Worm (Caenorhabditis elegans): ENCODE results near the gene F17C11.26.
A peak's percentile ranks its signal among the peaks of the same experiment; 100 is the strongest.

The F17C11.26 gene

ce11 chrV:10958322-10958900 lies 17.2 kb downstream of the F17C11.26 start, which contains the start of gene pigt-1:
pigt-1 (minus strand) TSS chrV:10958821.
- no peak for TF ChIP-seq set-16 (GFP tag; IDR thresholded peaks at IDR 0.05)
- no peak for TF ChIP-seq F37D6.2 (tag; optimal IDR thresholded peaks at IDR 0.05)
- no peak for TF ChIP-seq madf-9 (GFP tag; conservative IDR thresholded peaks at IDR 0.05)
- TF ChIP-seq aha-1 (tag) = no peak
- TF ChIP-seq jun-1 (tag; optimal IDR thresholded peaks at IDR 0.05) = no peak
- TF ChIP-seq daf-16 (GFP tag; optimal IDR thresholded peaks at IDR 0.05) = peak; percentile 5 to 8
- TF ChIP-seq daf-16 (tag; optimal IDR thresholded peaks at IDR 0.05) = peak; percentile 63
- no peak for TF ChIP-seq ama-1 (optimal IDR thresholded peaks at IDR 0.05)
- TF ChIP-seq zfp-3 (GFP tag; conservative IDR thresholded peaks at IDR 0.05) = peak; percentile 77; the same call in 1 of the 2 replicates
- no peak for TF ChIP-seq tra-1 (GFP tag; IDR thresholded peaks at IDR 0.05)
- no peak for TF ChIP-seq nhr-41 (GFP tag; IDR thresholded peaks at IDR 0.05)
- TF ChIP-seq ZK546.5 (tag; optimal IDR thresholded peaks at IDR 0.05) = no peak
- no peak for TF ChIP-seq attf-4 (tag; optimal IDR thresholded peaks at IDR 0.05)
- no peak for TF ChIP-seq pqm-1 (tag; optimal IDR thresholded peaks at IDR 0.05)
- no peak for TF ChIP-seq ceh-82 (tag; optimal IDR thresholded peaks at IDR 0.05)
- no peak for TF ChIP-seq fkh-10 (GFP tag; optimal IDR thresholded peaks at IDR 0.05)
- no peak for TF ChIP-seq pha-4 (GFP tag; IDR thresholded peaks at IDR 0.05)
- TF ChIP-seq pha-4 (tag; optimal IDR thresholded peaks at IDR 0.05) = no peak
- no peak for TF ChIP-seq unc-130 (GFP tag; optimal IDR thresholded peaks at IDR 0.05)
- TF ChIP-seq mxl-2 (GFP tag; conservative IDR thresholded peaks at IDR 0.05) = no peak
- peak; percentile 34; the same call in 1 of the 2 replicates for TF ChIP-seq lin-38 (GFP tag; IDR thresholded peaks at IDR 0.05)
- TF ChIP-seq ztf-7 (tag; optimal IDR thresholded peaks at IDR 0.05) = no peak
- TF ChIP-seq lin-39 (tag; optimal IDR thresholded peaks at IDR 0.05) = no peak
- no peak for TF ChIP-seq Y48G9A.11 (GFP tag; IDR thresholded peaks at IDR 0.05)
- TF ChIP-seq mep-1 (tag; optimal IDR thresholded peaks at IDR 0.05) = no peak
- TF ChIP-seq lsy-2 (tag; optimal IDR thresholded peaks at IDR 0.05) = peak in 1 of 2 experiments; percentile 58
- TF ChIP-seq nhr-111 (GFP tag; optimal IDR thresholded peaks at IDR 0.05) = no peak
- no peak for TF ChIP-seq zip-2 (tag; optimal IDR thresholded peaks at IDR 0.05)
- no peak for TF ChIP-seq nhr-76 (tag; optimal IDR thresholded peaks at IDR 0.05)
- TF ChIP-seq ZK337.2 (GFP tag; IDR thresholded peaks at IDR 0.05) = no peak
- no peak for TF ChIP-seq egl-27 (tag; optimal IDR thresholded peaks at IDR 0.05)
- peak; percentile 42; the same call in 1 of the 2 replicates for TF ChIP-seq T26A8.4 (GFP tag; IDR thresholded peaks at IDR 0.05)
- no peak for TF ChIP-seq Y5F2A.4 (GFP tag; optimal IDR thresholded peaks at IDR 0.05)
- no peak for TF ChIP-seq spr-3 (GFP tag; optimal IDR thresholded peaks at IDR 0.05)
- TF ChIP-seq ces-1 (GFP tag; optimal IDR thresholded peaks at IDR 0.05) = no peak
- no peak for TF ChIP-seq lin-15B (tag; optimal IDR thresholded peaks at IDR 0.05)
- no peak for TF ChIP-seq mdl-1 (tag; optimal IDR thresholded peaks at IDR 0.05)
- peak; percentile 15 for TF ChIP-seq nhr-102 (tag; optimal IDR thresholded peaks at IDR 0.05)
- no peak for TF ChIP-seq F26F4.8 (GFP tag; conservative IDR thresholded peaks at IDR 0.05)
- TF ChIP-seq skn-1 (tag; optimal IDR thresholded peaks at IDR 0.05) = no peak
- no peak for TF ChIP-seq nhr-42 (GFP tag; IDR thresholded peaks at IDR 0.05)
- peak; percentile 50 for TF ChIP-seq mes-2 (tag; optimal IDR thresholded peaks at IDR 0.05; ENCODE audit: poor library complexity, severe bottlenecking)
- TF ChIP-seq F49E8.2 (tag; optimal IDR thresholded peaks at IDR 0.05; ENCODE audit: borderline replicate concordance) = no peak
- TF ChIP-seq T20F7.1 (GFP tag; optimal IDR thresholded peaks at IDR 0.05) = peak; percentile 45
- TF ChIP-seq Y75B8A.6 (GFP tag; IDR thresholded peaks at IDR 0.05) = no peak
- TF ChIP-seq ceh-62 (tag; optimal IDR thresholded peaks at IDR 0.05) = no peak
- TF ChIP-seq D1046.2 (GFP tag; IDR thresholded peaks at IDR 0.05) = no peak
- no peak for TF ChIP-seq nhr-77 (tag; optimal IDR thresholded peaks at IDR 0.05)
- TF ChIP-seq sdz-12 (GFP tag; optimal IDR thresholded peaks at IDR 0.05) = no peak
- TF ChIP-seq lin-13 (GFP tag; optimal IDR thresholded peaks at IDR 0.05) = no peak
- no peak for TF ChIP-seq hmg-1.1 (GFP tag; IDR thresholded peaks at IDR 0.05)
- no peak for TF ChIP-seq nhr-11 (tag; optimal IDR thresholded peaks at IDR 0.05)
- TF ChIP-seq madf-5 (GFP tag; IDR thresholded peaks at IDR 0.05) = 0 out of 4 replicates have a peak, but pooled peaks of 1 of the 2 experiments have one; percentile 48

Data from whole organism, L4 larva.